Fruit fly (Drosophila melanogaster): ENCODE results near the gene CG10077.

CG10077 gene

DNA sequence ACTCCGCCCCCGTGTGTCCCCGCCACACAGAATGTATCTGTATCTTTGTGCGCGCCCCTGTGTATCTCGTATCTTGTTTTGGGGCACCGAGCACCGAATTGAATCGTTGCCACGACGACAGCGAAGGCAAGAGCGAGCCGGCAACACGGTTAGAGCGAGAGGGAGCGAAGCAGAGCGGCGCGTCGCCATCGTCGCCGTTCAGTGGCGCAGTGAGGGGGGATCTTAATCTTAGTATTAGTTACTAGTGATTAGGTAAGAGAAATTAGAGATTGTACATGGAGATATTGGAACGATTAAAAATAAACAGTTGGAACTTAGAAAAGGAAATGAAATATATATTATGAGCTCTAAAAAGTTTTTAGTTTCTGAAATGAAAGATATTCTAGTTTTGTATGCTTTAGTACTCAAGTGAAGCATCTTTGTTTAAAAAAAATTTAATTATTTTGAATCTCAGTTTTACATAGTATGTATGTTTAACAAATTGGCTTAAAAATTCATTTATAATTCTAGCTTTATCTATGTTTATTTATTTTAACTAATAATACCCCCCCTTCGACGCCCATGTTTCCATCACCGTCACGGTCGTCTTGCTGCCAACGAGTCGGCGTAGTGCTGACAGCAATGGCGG lies 33.4 kb upstream of the CG10077 start (continued):
- TF ChIP-seq Ets65A (GFP tag) (peak; percentile 93), sob (GFP tag; IDR thresholded peaks at IDR 0.05) (peak; percentile 74), cwo (GFP tag; optimal IDR thresholded peaks at IDR 0.05) (peak; percentile 88), CG3407 (GFP tag; optimal IDR thresholded peaks at IDR 0.05) (peak; percentile 84), Lpt (GFP tag; optimal IDR thresholded peaks at IDR 0.05) (no peak), CG15269 (tag; optimal IDR thresholded peaks at IDR 0.05) (peak; percentile 90), NFAT (GFP tag; IDR thresholded peaks at IDR 0.05) (peak; percentile 53), ap (GFP tag; IDR thresholded peaks at IDR 0.05) (peak; percentile 42; the same call in 1 of the 2 replicates), esg (GFP tag; conservative IDR thresholded peaks at IDR 0.05) (peak; percentile 81), CG9876 (GFP tag; optimal IDR thresholded peaks at IDR 0.05) (peak; percentile 36), sqz (GFP tag; optimal IDR thresholded peaks at IDR 0.05) (peak; percentile 83), Jarid2 (GFP tag; optimal IDR thresholded peaks at IDR 0.05) (peak; percentile 79), HLHmδ (GFP tag; optimal IDR thresholded peaks at IDR 0.05) (no peak), seq (GFP tag; IDR thresholded peaks at IDR 0.05) (peak; percentile 27; the same call in 1 of the 2 replicates), CG7987 (GFP tag; optimal IDR thresholded peaks at IDR 0.05) (peak; percentile 8), CG1529 (GFP tag; optimal IDR thresholded peaks at IDR 0.05) (peak; percentile 72), Kr (GFP tag; optimal IDR thresholded peaks at IDR 0.05) (peak; percentile 9), ewg (GFP tag; optimal IDR thresholded peaks at IDR 0.05) (peak; percentile 81), CG14860 (GFP tag; IDR thresholded peaks at IDR 0.05; ENCODE audit: partially characterized antibody) (no peak), CG4854 (GFP tag; optimal IDR thresholded peaks at IDR 0.05) (peak; percentile 39), sim (GFP tag; IDR thresholded peaks at IDR 0.05) (no peak), Xbp1 (GFP tag; optimal IDR thresholded peaks at IDR 0.05) (peak; percentile 87), wek (GFP tag; optimal IDR thresholded peaks at IDR 0.05) (no peak), CG12071 (GFP tag; optimal IDR thresholded peaks at IDR 0.05) (peak; percentile 52), odd (GFP tag; optimal IDR thresholded peaks at IDR 0.05) (peak; percentile 94), peb (GFP tag; IDR thresholded peaks at IDR 0.05) (no peak; the same call in none of the 2 replicates), CG10462 (GFP tag; optimal IDR thresholded peaks at IDR 0.05) (peak; percentile 68), CG4282 (GFP tag; optimal IDR thresholded peaks at IDR 0.05) (no peak), salm (tag; optimal IDR thresholded peaks at IDR 0.05) (peak; percentile 65), bbx (GFP tag; IDR thresholded peaks at IDR 0.05; ENCODE audit: partially characterized antibody) (peak; percentile 28; the same call in 1 of the 2 replicates), Xrp1 (GFP tag; IDR thresholded peaks at IDR 0.05) (peak; percentile 82), ATbp (GFP tag; optimal IDR thresholded peaks at IDR 0.05) (peak; percentile 82), CG16813 (GFP tag; IDR thresholded peaks at IDR 0.05; ENCODE audit: partially characterized antibody) (no peak), Deaf1 (tag; optimal IDR thresholded peaks at IDR 0.05) (peak; percentile 88), CG17361 (GFP tag; IDR thresholded peaks at IDR 0.05) (peak; percentile 100), wor (GFP tag; IDR thresholded peaks at IDR 0.05) (peak; percentile 77), CG17328 (GFP tag; IDR thresholded peaks at IDR 0.05) (peak; percentile 60; the same call in 1 of the 2 replicates), Elba2 (GFP tag; optimal IDR thresholded peaks at IDR 0.05) (no peak), en (GFP tag; optimal IDR thresholded peaks at IDR 0.05) (peak; percentile 3), Meics (GFP tag; optimal IDR thresholded peaks at IDR 0.05) (peak; percentile 94), pita (GFP tag; optimal IDR thresholded peaks at IDR 0.05) (no peak), CG16863 (GFP tag; optimal IDR thresholded peaks at IDR 0.05) (peak; percentile 64), Dbx (GFP tag; IDR thresholded peaks at IDR 0.05) (peak; percentile 77), CG7271 (tag; optimal IDR thresholded peaks at IDR 0.05) (no peak), cas (GFP tag; IDR thresholded peaks at IDR 0.05) (no peak), Vsx1 (GFP tag; optimal IDR thresholded peaks at IDR 0.05) (peak; percentile 78), sug (tag; optimal IDR thresholded peaks at IDR 0.05) (peak; percentile 87), Atf6 (GFP tag; IDR thresholded peaks at IDR 0.05) (peak; percentile 74), CG9727 (GFP tag; optimal IDR thresholded peaks at IDR 0.05) (peak; percentile 96), mld (GFP tag; IDR thresholded peaks at IDR 0.05; ENCODE audit: partially characterized antibody) (no peak)

All from whole organism, embryonic.